Worm (Caenorhabditis elegans) whole organism, midembryonic: ENCODE data around the gene T14G8.3.

Experiments used
- cog-1 ChIP-seq: sonication (generic microtip); optimal IDR thresholded peaks from 2 replicates; lab custom pipeline; 2016; ENCODE audit warnings: missing genetic modification characterization, missing compliant biosample characterization
- ztf-29 ChIP-seq: fragments of 200-800 bp; sonication (Bioruptor generic); IDR thresholded peaks from 2 replicates; pipeline ENCODE4 v1.3.6; 2022; ENCODE audit warnings: missing genetic modification reagents, missing genetic modification characterization, missing compliant biosample characterization

DNA sequence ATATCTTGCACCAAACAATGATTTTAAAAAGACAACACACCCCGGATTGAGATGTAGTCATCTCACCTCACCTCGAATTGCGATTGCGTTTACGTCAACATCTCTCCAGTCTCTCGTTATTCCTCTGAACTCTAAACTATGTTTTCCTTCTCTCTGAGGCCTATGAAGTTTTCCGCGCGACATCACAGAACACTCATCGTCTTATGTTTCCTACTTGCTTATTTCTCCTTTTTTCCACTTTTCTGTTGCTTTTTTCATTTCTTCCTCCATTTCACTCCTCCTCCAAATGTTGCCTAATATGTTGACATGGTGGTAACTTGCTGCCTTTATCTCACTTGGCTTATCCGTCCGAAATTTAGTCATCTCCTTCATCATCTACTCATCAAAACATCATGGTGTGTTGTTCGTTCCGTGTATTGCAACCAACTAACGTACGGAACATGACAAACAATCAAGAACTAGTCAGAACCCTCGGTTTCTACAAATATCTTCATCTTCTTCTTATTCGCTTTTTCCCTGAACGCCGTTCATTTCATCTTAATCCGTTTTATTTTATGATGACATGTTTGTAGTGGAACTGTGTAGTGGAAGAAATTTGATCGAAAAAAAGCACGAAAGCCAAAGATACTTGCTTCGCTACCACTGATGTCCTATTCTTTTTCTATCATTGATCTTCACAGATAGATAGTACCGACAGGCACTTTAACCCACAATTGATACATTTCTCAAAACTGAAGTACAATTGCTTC lies 38.3 kb downstream of the T14G8.3 start:
- TF ChIP-seq ztf-29 (GFP tag; lab: Robert Waterston, UW) (no peak), cog-1 (tag; lab: Kevin White, UChicago) (no peak)
